Worm (Caenorhabditis elegans) whole organism, late embryonic: ENCODE results near the gene C46F11.5.

Source experiments
- F13H6.1 ChIP-seq: sonication (generic microtip); optimal IDR thresholded peaks from 2 replicates; lab custom pipeline; 2016; ENCODE audit warnings: missing genetic modification characterization, missing compliant biosample characterization
- ama-1 ChIP-seq: fragments of 150-350 bp; optimal IDR thresholded peaks from 2 replicates; lab custom pipeline; 2014
- ceh-34 ChIP-seq: sonication (generic microtip); optimal IDR thresholded peaks from 2 replicates; lab custom pipeline; 2016; ENCODE audit warnings: mild to moderate bottlenecking, missing genetic modification characterization, missing compliant biosample characterization
- dmd-4 ChIP-seq: sonication (generic microtip); optimal IDR thresholded peaks from 2 replicates; lab custom pipeline; 2016; ENCODE audit warnings: borderline replicate concordance, missing genetic modification characterization, missing compliant biosample characterization
- dve-1 ChIP-seq: sonication (generic microtip); optimal IDR thresholded peaks from 2 replicates; lab custom pipeline; 2017; ENCODE audit warnings: antibody characterized with exemption, mild to moderate bottlenecking, missing genetic modification characterization, missing compliant biosample characterization
- elt-2 ChIP-seq: sonication (generic microtip); optimal IDR thresholded peaks from 2 replicates; lab custom pipeline; 2016; ENCODE audit warnings: missing genetic modification reagents, missing genetic modification characterization, missing compliant biosample characterization
- fkh-10 ChIP-seq: fragments of 150-350 bp; optimal IDR thresholded peaks from 2 replicates; lab custom pipeline; 2014; ENCODE audit warnings: missing biosample characterization, missing genetic modification reagents, missing genetic modification characterization
- hlh-15 ChIP-seq: sonication (generic microtip); optimal IDR thresholded peaks from 2 replicates; lab custom pipeline; 2016; ENCODE audit warnings: missing genetic modification characterization, missing compliant biosample characterization
- unc-55 ChIP-seq: sonication (generic microtip); optimal IDR thresholded peaks from 2 replicates; lab custom pipeline; 2017; ENCODE audit warnings: missing biosample characterization, missing genetic modification reagents, missing genetic modification characterization
- ztf-16 ChIP-seq: sonication (generic microtip); optimal IDR thresholded peaks from 2 replicates; lab custom pipeline; 2017; ENCODE audit warnings: missing genetic modification characterization, missing compliant biosample characterization

DNA sequence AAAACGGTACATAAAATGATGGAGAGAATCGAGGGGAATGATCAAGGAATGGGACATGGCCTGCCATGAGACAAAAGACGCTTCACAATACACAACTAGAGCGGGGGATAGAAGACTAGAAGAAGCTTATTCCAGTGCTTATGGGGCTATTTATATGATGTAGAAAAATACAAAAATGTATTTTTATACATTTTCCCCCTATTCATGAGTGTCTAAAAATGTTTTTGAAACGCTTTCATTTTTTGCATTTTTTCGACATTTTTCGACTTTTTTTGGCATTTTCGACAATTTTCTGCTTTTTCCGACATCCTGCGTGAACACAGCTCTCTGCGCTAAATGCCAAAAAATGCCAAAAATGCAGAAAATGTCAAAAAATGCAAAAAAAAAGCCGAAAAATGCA is 45.0 kb downstream of the C46F11.5 start:
- TF ChIP-seq fkh-10, result no peak
- no peak for TF ChIP-seq ama-1
- TF ChIP-seq F13H6.1 (tag; lab: Kevin White, UChicago), result no peak
- no peak for TF ChIP-seq hlh-15 (tag; lab: Kevin White, UChicago)
- TF ChIP-seq dmd-4 (tag; lab: Kevin White, UChicago), result no peak
- TF ChIP-seq dve-1 (tag; lab: Kevin White, UChicago), result no peak
- no peak for TF ChIP-seq unc-55
- no peak for TF ChIP-seq ztf-16
- TF ChIP-seq ceh-34 (tag; lab: Kevin White, UChicago), result no peak
- no peak for TF ChIP-seq elt-2 (tag; lab: Kevin White, UChicago)
